Worm (Caenorhabditis elegans) whole organism, young adult: ENCODE results near the gene K11H12.8.

Experiments
- B0019.2 ChIP-seq: fragments of 200-800 bp; sonication (Bioruptor generic); conservative IDR thresholded peaks from 2 replicates; pipeline ENCODE4 v1.3.6; 2022; ENCODE audit warnings: missing genetic modification reagents, missing genetic modification characterization, missing compliant biosample characterization
- B0261.1 ChIP-seq: sonication (generic microtip); optimal IDR thresholded peaks from 2 replicates; lab custom pipeline; 2016; ENCODE audit warnings: mild to moderate bottlenecking, missing genetic modification characterization, moderate library complexity, missing compliant biosample characterization
- C17E4.6 ChIP-seq: fragments of 200-800 bp; sonication (Bioruptor generic); IDR thresholded peaks from 2 replicates; pipeline ENCODE4 v1.3.6; 2022; ENCODE audit warnings: missing genetic modification reagents, missing genetic modification characterization, missing compliant biosample characterization
- F22D6.2 ChIP-seq: sonication (generic microtip); optimal IDR thresholded peaks from 2 replicates; lab custom pipeline; 2016; ENCODE audit warnings: mild to moderate bottlenecking, missing genetic modification characterization, missing compliant biosample characterization
- F23B12.7 ChIP-seq: sonication (generic microtip); optimal IDR thresholded peaks from 2 replicates; lab custom pipeline; 2017; ENCODE audit warnings: missing genetic modification characterization, mild to moderate bottlenecking, missing compliant biosample characterization, antibody characterized with exemption, moderate library complexity; ENCODE audit not compliant: insufficient read depth
- F33H1.4 ChIP-seq: fragments of 200-800 bp; sonication (Bioruptor generic); IDR thresholded peaks from 2 replicates; pipeline ENCODE4 v1.3.6; 2022; ENCODE audit warnings: missing genetic modification reagents, missing genetic modification characterization, missing compliant biosample characterization
- F37B4.10 ChIP-seq: fragments of 200-800 bp; sonication (Bioruptor generic); IDR thresholded peaks from 2 replicates; pipeline ENCODE4 v1.3.6; 2022; ENCODE audit warnings: missing genetic modification characterization, missing compliant biosample characterization
- F49E8.2 ChIP-seq: sonication (generic microtip); optimal IDR thresholded peaks from 3 replicates; lab custom pipeline; 2017; ENCODE audit warnings: missing genetic modification characterization, mild to moderate bottlenecking, missing compliant biosample characterization, antibody characterized with exemption, moderate library complexity; ENCODE audit not compliant: insufficient read depth
- F57C9.4 ChIP-seq: sonication (generic microtip); optimal IDR thresholded peaks from 2 replicates; lab custom pipeline; 2017; ENCODE audit warnings: mild to moderate bottlenecking, missing genetic modification characterization, missing compliant biosample characterization
- K12H6.12 ChIP-seq: fragments of 200-800 bp; sonication (Bioruptor generic); optimal IDR thresholded peaks from 2 replicates; lab custom pipeline; 2018; ENCODE audit warnings: mild to moderate bottlenecking, missing genetic modification characterization, missing compliant biosample characterization
- Y95B8A.8 ChIP-seq: fragments of 200-800 bp; sonication (Bioruptor generic); IDR thresholded peaks from 2 replicates; pipeline ENCODE4 v1.3.6; 2022; ENCODE audit warnings: missing genetic modification reagents, missing genetic modification characterization, missing compliant biosample characterization
- athp-1 ChIP-seq: sonication (generic microtip); optimal IDR thresholded peaks from 2 replicates; lab custom pipeline; 2017; ENCODE audit warnings: mild to moderate bottlenecking, missing genetic modification characterization, missing compliant biosample characterization
- attf-3 ChIP-seq: fragments of 200-800 bp; sonication (Bioruptor generic); conservative IDR thresholded peaks from 2 replicates; pipeline ENCODE4 v1.3.6; 2022; ENCODE audit warnings: missing genetic modification reagents, missing genetic modification characterization, missing compliant biosample characterization
- attf-5 ChIP-seq: fragments of 200-800 bp; sonication (Bioruptor generic); optimal IDR thresholded peaks from 2 replicates; lab custom pipeline; 2018; ENCODE audit warnings: mild to moderate bottlenecking, missing genetic modification characterization, missing compliant biosample characterization
- bed-1 ChIP-seq: fragments of 200-800 bp; sonication (Bioruptor generic); IDR thresholded peaks from 2 replicates; pipeline ENCODE4 v1.3.6; 2022; ENCODE audit warnings: missing genetic modification reagents, missing genetic modification characterization, missing compliant biosample characterization
- bed-2 ChIP-seq: fragments of 200-800 bp; sonication (Bioruptor generic); IDR thresholded peaks from 2 replicates; pipeline ENCODE4 v1.3.6; 2022; ENCODE audit warnings: missing genetic modification reagents, missing genetic modification characterization, missing compliant biosample characterization
- ceh-100 ChIP-seq: fragments of 200-800 bp; sonication (Bioruptor generic); IDR thresholded peaks from 2 replicates; pipeline ENCODE4 v1.3.6; 2022; ENCODE audit warnings: missing genetic modification reagents, missing genetic modification characterization, missing compliant biosample characterization
- ceh-40 ChIP-seq: fragments of 200-800 bp; sonication (Bioruptor generic); IDR thresholded peaks from 2 replicates; pipeline ENCODE4 v1.3.6; 2022; ENCODE audit warnings: missing genetic modification characterization, missing compliant biosample characterization
- dpl-1 ChIP-seq: fragments of 150-350 bp; optimal IDR thresholded peaks from 2 replicates; lab custom pipeline; 2014; ENCODE audit warnings: missing biosample characterization, missing genetic modification reagents, missing genetic modification characterization
- egl-18 ChIP-seq: fragments of 200-800 bp; sonication (Bioruptor generic); IDR thresholded peaks from 2 replicates; pipeline ENCODE4 v1.3.6; 2022; ENCODE audit warnings: missing genetic modification reagents, missing genetic modification characterization, missing compliant biosample characterization
- egl-44 ChIP-seq: fragments of 200-800 bp; sonication (Bioruptor generic); IDR thresholded peaks from 2 replicates; pipeline ENCODE4 v1.3.6; 2022; ENCODE audit warnings: missing genetic modification reagents, missing genetic modification characterization, missing compliant biosample characterization
- egrh-3 ChIP-seq: fragments of 200-800 bp; sonication (Bioruptor generic); IDR thresholded peaks from 2 replicates; pipeline ENCODE4 v1.3.6; 2022; ENCODE audit warnings: missing genetic modification reagents, missing genetic modification characterization, missing compliant biosample characterization
- hlh-12 ChIP-seq: sonication (generic microtip); optimal IDR thresholded peaks from 2 replicates; lab custom pipeline; 2016; ENCODE audit warnings: missing genetic modification characterization, missing compliant biosample characterization
- hlh-26 ChIP-seq: fragments of 200-800 bp; sonication (Bioruptor generic); conservative IDR thresholded peaks from 2 replicates; pipeline ENCODE4 v1.3.6; 2022; ENCODE audit warnings: missing genetic modification reagents, missing genetic modification characterization, missing compliant biosample characterization
- hsf-1 ChIP-seq: fragments of 200-800 bp; sonication (Bioruptor generic); IDR thresholded peaks from 2 replicates; pipeline ENCODE4 v1.3.6; 2022; ENCODE audit warnings: missing genetic modification reagents, missing genetic modification characterization, missing compliant biosample characterization
- lin-26 ChIP-seq: fragments of 200-800 bp; sonication (Bioruptor generic); IDR thresholded peaks from 2 replicates; pipeline ENCODE4 v1.3.6; 2022; ENCODE audit warnings: missing genetic modification reagents, missing genetic modification characterization, missing compliant biosample characterization
- lsy-27 ChIP-seq: sonication (generic microtip); optimal IDR thresholded peaks from 2 replicates; lab custom pipeline; 2017; ENCODE audit warnings: missing genetic modification characterization, mild to moderate bottlenecking, missing compliant biosample characterization, antibody characterized with exemption, missing genotype, borderline replicate concordance; ENCODE audit not compliant: insufficient read depth
- mel-28 ChIP-seq: sonication (generic microtip); optimal IDR thresholded peaks from 2 replicates; lab custom pipeline; 2016; ENCODE audit warnings: borderline replicate concordance, mild to moderate bottlenecking, missing genetic modification characterization, missing compliant biosample characterization
- nhr-179 ChIP-seq: sonication (generic microtip); optimal IDR thresholded peaks from 2 replicates; lab custom pipeline; 2016; ENCODE audit warnings: mild to moderate bottlenecking, missing genetic modification characterization, missing compliant biosample characterization
- nhr-80 ChIP-seq: sonication (generic microtip); optimal IDR thresholded peaks from 2 replicates; lab custom pipeline; 2016; ENCODE audit warnings: missing genetic modification characterization, missing compliant biosample characterization
- nhr-90 ChIP-seq: sonication (generic microtip); optimal IDR thresholded peaks from 2 replicates; lab custom pipeline; 2016; ENCODE audit warnings: missing genotype, mild to moderate bottlenecking, missing genetic modification characterization, missing compliant biosample characterization
- sdz-38 ChIP-seq: sonication (generic microtip); optimal IDR thresholded peaks from 2 replicates; lab custom pipeline; 2016; ENCODE audit warnings: missing genotype, missing genetic modification characterization, missing compliant biosample characterization
- snpc-1.3 ChIP-seq: sonication (generic microtip); optimal IDR thresholded peaks from 2 replicates; lab custom pipeline; 2017; ENCODE audit warnings: missing genetic modification characterization, mild to moderate bottlenecking, missing compliant biosample characterization, antibody characterized with exemption, moderate library complexity, missing genotype, missing genetic modification reagents; ENCODE audit not compliant: insufficient read depth
- snpc-3.4 ChIP-seq: sonication (generic microtip); optimal IDR thresholded peaks from 2 replicates; lab custom pipeline; 2017; ENCODE audit warnings: missing genetic modification characterization, mild to moderate bottlenecking, missing compliant biosample characterization, antibody characterized with exemption, moderate library complexity, missing genotype, missing genetic modification reagents
- somi-1 ChIP-seq: fragments of 200-800 bp; sonication (Bioruptor generic); optimal IDR thresholded peaks from 2 replicates; lab custom pipeline; 2018; ENCODE audit warnings: mild to moderate bottlenecking, missing genetic modification characterization, missing compliant biosample characterization
- tlf-1 ChIP-seq: fragments of 200-800 bp; sonication (Bioruptor generic); optimal IDR thresholded peaks from 2 replicates; lab custom pipeline; 2018; ENCODE audit warnings: mild to moderate bottlenecking, missing genetic modification characterization, missing compliant biosample characterization
- unc-130 ChIP-seq: sonication (generic microtip); optimal IDR thresholded peaks from 2 replicates; lab custom pipeline; 2016; ENCODE audit warnings: missing genetic modification reagents, missing genetic modification characterization, missing compliant biosample characterization
- zim-3 ChIP-seq: sonication (generic microtip); optimal IDR thresholded peaks from 2 replicates; lab custom pipeline; 2017; ENCODE audit warnings: mild to moderate bottlenecking, missing genetic modification characterization, moderate library complexity, missing compliant biosample characterization
- ztf-28 ChIP-seq: fragments of 200-800 bp; sonication (Bioruptor generic); IDR thresholded peaks from 2 replicates; pipeline ENCODE4 v1.3.6; 2022; ENCODE audit warnings: missing genetic modification reagents, missing genetic modification characterization, missing compliant biosample characterization
- ztf-6 ChIP-seq: fragments of 200-800 bp; sonication (Bioruptor generic); IDR thresholded peaks from 2 replicates; pipeline ENCODE4 v1.3.6; 2022; ENCODE audit warnings: missing genetic modification reagents, missing genetic modification characterization, missing compliant biosample characterization

Gene K11H12.8

DNA sequence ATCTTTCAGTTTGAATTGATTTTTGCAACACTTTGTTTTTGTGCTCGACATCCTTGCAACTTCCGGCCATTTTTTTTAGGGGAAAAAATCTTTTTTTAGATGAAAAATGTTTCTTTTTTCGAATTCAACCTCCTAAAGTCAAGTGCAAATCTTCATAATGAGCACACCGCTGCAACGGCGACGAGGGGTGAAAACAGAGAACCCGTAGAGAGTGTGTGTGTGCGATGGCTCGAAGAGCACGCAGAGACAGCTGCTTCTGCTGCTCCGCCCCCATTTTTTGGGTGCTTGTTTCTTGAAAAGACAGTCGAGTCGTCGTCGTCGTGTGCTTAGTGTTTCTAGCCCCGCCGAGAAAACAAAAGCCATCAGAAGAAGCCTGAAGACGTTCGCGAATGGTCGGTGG lies 49.1 kb upstream of the K11H12.8 start, which contains the start of gene inx-18:
inx-18 (plus strand) TSS at position 301 of the 400 bp plus-strand sequence.
- TF ChIP-seq sdz-38 (tag; lab: Kevin White, UChicago), result no peak
- TF ChIP-seq egl-18 (GFP tag; lab: Robert Waterston, UW), result no peak
- no peak for TF ChIP-seq attf-5 (GFP tag; lab: Kevin White, UChicago)
- TF ChIP-seq hlh-26 (GFP tag; lab: Robert Waterston, UW), result no peak
- TF ChIP-seq B0261.1 (tag; lab: Kevin White, UChicago), result no peak
- no peak for TF ChIP-seq F23B12.7 (tag; lab: Kevin White, UChicago)
- TF ChIP-seq unc-130 (GFP tag; lab: Kevin White, UChicago), result no peak
- TF ChIP-seq hlh-12 (tag; lab: Kevin White, UChicago), result no peak
- no peak for TF ChIP-seq lin-26 (GFP tag; lab: Robert Waterston, UW)
- no peak for TF ChIP-seq B0019.2 (GFP tag; lab: Robert Waterston, UW)
- TF ChIP-seq nhr-90 (tag; lab: Kevin White, UChicago), result no peak
- TF ChIP-seq C17E4.6 (GFP tag; lab: Robert Waterston, UW), result no peak
- no peak for TF ChIP-seq nhr-179 (tag; lab: Kevin White, UChicago)
- TF ChIP-seq hsf-1 (GFP tag; lab: Robert Waterston, UW), result no peak
- TF ChIP-seq ztf-6 (GFP tag; lab: Robert Waterston, UW), result no peak
- no peak for TF ChIP-seq Y95B8A.8 (GFP tag; lab: Robert Waterston, UW)

DNA sequence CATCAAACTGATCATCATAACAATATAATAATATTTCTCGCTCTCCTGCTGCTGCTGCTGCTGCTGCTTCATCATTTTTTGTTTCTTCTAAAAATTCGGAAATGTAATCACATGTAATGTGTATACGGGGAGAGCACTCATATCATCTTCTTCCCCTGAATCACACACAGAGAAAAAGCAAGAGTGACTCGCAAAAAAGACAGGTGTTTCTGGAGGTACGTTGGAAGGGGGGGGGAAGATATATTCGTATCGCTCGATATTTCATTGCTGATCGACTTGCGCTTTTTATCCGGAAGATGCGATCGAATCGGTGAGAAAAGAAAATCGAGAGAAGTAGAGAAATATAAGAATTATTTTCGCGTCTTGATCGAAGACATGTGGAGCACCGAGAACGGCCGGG lies 47.6 kb upstream of the K11H12.8 start:
- TF ChIP-seq bed-1 (no peak), zim-3 (no peak), K12H6.12 (tag; lab: Kevin White, UChicago) (no peak), hlh-12 (tag; lab: Kevin White, UChicago) (no peak), ztf-28 (GFP tag; lab: Robert Waterston, UW) (no peak), bed-2 (GFP tag; lab: Robert Waterston, UW) (no peak)

DNA sequence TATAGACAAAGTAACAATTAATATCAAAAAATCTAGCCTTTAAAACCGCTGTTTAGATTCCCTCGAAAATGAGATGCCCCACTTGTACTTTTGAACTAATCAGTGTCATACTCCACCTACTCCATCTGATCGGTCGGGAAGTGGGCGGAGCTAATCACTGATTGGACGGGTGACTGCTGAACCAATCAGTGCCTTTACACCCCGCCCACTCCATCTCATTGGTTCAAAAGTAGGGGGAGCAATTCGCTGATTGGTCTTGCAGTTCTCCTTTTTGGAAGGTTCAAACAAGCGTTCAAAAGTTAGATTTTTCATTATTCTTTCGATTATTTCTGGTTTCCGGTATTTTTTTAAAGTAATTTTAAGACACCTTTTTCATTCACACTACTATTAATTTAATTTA lies 42.0 kb upstream of the K11H12.8 start:
- no peak for TF ChIP-seq lsy-27 (tag; lab: Kevin White, UChicago)
- TF ChIP-seq F22D6.2 (tag; lab: Kevin White, UChicago), result no peak

DNA sequence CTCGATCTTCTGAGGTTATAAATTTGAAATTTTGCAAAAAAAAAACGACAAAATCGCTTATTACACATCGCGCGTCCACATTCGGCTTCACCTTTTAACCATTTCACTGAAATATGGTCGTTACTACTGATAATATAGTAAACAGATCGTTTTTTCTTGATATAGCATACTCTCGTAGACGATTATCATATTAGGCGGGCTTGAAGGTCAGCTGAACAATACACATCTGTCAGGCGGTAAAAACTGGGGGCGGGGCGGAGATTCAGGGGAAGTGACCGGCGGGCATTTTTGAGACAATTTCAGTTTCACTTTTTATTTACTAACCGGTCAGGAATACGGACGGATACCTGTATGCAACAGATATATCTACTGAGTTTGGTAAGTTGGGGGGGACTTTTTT lies 39.9 kb upstream of the K11H12.8 start, which contains the start of gene C18H7.1:
C18H7.1 (plus strand) TSS at position 301 of the 400 bp plus-strand sequence.
- TF ChIP-seq mel-28 (tag; lab: Kevin White, UChicago), result no peak

DNA sequence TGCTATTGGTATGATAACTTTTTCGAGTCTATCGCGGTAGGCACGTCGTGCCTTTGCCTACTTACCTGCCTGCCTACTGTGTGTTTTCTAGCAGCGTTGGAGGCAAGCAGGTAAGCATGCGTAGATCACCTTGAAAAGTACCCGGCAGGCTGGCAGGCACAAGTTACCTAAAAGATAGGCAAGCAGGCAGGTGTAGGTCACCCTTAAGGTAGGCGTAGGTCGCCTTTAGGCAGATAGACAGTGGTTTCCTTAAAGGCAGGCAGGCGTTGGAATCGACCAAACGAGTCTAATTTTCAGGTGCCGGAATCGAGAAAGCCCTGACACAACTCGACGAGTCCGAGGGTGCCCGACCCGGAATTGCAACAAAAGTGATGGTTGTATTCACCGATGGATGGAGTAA lies 35.4 kb upstream of the K11H12.8 start:
- TF ChIP-seq snpc-1.3 (tag; lab: Kevin White, UChicago) (no peak), ceh-100 (no peak), snpc-3.4 (tag; lab: Kevin White, UChicago) (no peak), attf-3 (no peak), F33H1.4 (GFP tag; lab: Robert Waterston, UW) (no peak), F37B4.10 (GFP tag; lab: Robert Waterston, UW) (no peak), athp-1 (tag; lab: Kevin White, UChicago) (no peak), nhr-90 (tag; lab: Kevin White, UChicago) (no peak), somi-1 (GFP tag; lab: Kevin White, UChicago) (no peak), nhr-80 (tag; lab: Kevin White, UChicago) (no peak), nhr-179 (tag; lab: Kevin White, UChicago) (no peak), tlf-1 (GFP tag; lab: Kevin White, UChicago) (no peak), egrh-3 (GFP tag; lab: Robert Waterston, UW) (no peak), F49E8.2 (tag; lab: Kevin White, UChicago) (no peak), dpl-1 (GFP tag; lab: Kevin White, UChicago) (no peak), ceh-40 (no peak), egl-44 (GFP tag; lab: Robert Waterston, UW) (no peak), F57C9.4 (tag; lab: Kevin White, UChicago) (no peak)
